Worm (Caenorhabditis elegans) whole organism, mixed stage, embryonic: ENCODE results near the gene B0244.4.

Source experiments
- drap-1 ChIP-seq: fragments of 200-800 bp; sonication (Bioruptor generic); optimal IDR thresholded peaks from 3 replicates; lab custom pipeline; 2018; ENCODE audit warnings: mild to moderate bottlenecking, missing genetic modification characterization, missing compliant biosample characterization
- elt-1 ChIP-seq: sonication (generic microtip); optimal IDR thresholded peaks from 2 replicates; lab custom pipeline; 2017; ENCODE audit warnings: missing genetic modification characterization, mild to moderate bottlenecking, missing compliant biosample characterization, antibody characterized with exemption, moderate library complexity, borderline replicate concordance; ENCODE audit not compliant: insufficient read depth
- lsy-2 ChIP-seq: fragments of 150-350 bp; optimal IDR thresholded peaks from 2 replicates; lab custom pipeline; 2014; ENCODE audit warnings: missing biosample characterization, missing genetic modification characterization
- nhr-237 ChIP-seq: fragments of 150-350 bp; optimal IDR thresholded peaks from 2 replicates; lab custom pipeline; 2014; ENCODE audit warnings: missing biosample characterization, missing genetic modification characterization
- nhr-28 ChIP-seq: fragments of 150-350 bp; optimal IDR thresholded peaks from 2 replicates; lab custom pipeline; 2014; ENCODE audit warnings: missing biosample characterization, missing genetic modification characterization
- nhr-76 ChIP-seq: sonication (generic microtip); optimal IDR thresholded peaks from 2 replicates; lab custom pipeline; 2017; ENCODE audit warnings: missing biosample characterization, missing genetic modification characterization
- tbx-8 ChIP-seq: fragments of 200-800 bp; sonication (Bioruptor generic); optimal IDR thresholded peaks from 2 replicates; lab custom pipeline; 2018; ENCODE audit warnings: mild to moderate bottlenecking, missing genetic modification characterization, moderate library complexity, missing compliant biosample characterization
- unc-62 ChIP-seq: fragments of 150-350 bp; optimal IDR thresholded peaks from 2 replicates; lab custom pipeline; 2014; ENCODE audit warnings: missing biosample characterization, missing genetic modification reagents, missing genetic modification characterization

ce11 chrIII:5727827-5728226 lies 19.5 kb upstream of the B0244.4 start, which contains the start of gene egg-1:
- TF ChIP-seq nhr-237 (tag; lab: Kevin White, UChicago) (no peak), unc-62 (GFP tag; lab: Kevin White, UChicago) (no peak), drap-1 (GFP tag; lab: Kevin White, UChicago) (no peak), lsy-2 (tag; lab: Kevin White, UChicago) (no peak), nhr-76 (tag; lab: Kevin White, UChicago) (no peak), tbx-8 (GFP tag; lab: Kevin White, UChicago) (no peak), nhr-28 (no peak), elt-1 (tag; lab: Kevin White, UChicago) (no peak)
